Worm (Caenorhabditis elegans): Measurements from ENCODE around the gene lgc-5.
A peak's percentile ranks its signal among the peaks of the same experiment; 100 is the strongest.

Gene lgc-5

ce11 chrIV:8360817-8361216, 18.3 kb downstream of the lgc-5 start, which contains the start of gene sqv-1:
Gene sqv-1 (plus strand): TSS chrIV:8361117.
- TF ChIP-seq hmbx-1 (tag; optimal IDR thresholded peaks at IDR 0.05) (no peak), flt-1 (GFP tag; IDR thresholded peaks at IDR 0.05) (no peak), tra-4 (tag; optimal IDR thresholded peaks at IDR 0.05) (no peak), hnd-1 (tag; optimal IDR thresholded peaks at IDR 0.05) (no peak), tbx-11 (GFP tag; IDR thresholded peaks at IDR 0.05) (no peak), B0310.2 (tag; optimal IDR thresholded peaks at IDR 0.05) (no peak), pes-1 (GFP tag; IDR thresholded peaks at IDR 0.05) (no peak)

- no peak for TF ChIP-seq flt-1 (GFP tag; IDR thresholded peaks at IDR 0.05)
- no peak for TF ChIP-seq tra-4 (tag; optimal IDR thresholded peaks at IDR 0.05)
- TF ChIP-seq hmg-4 (GFP tag; optimal IDR thresholded peaks at IDR 0.05): no peak
- no peak for TF ChIP-seq tbx-37 (GFP tag; conservative IDR thresholded peaks at IDR 0.05)
- TF ChIP-seq scrt-1 (GFP tag; IDR thresholded peaks at IDR 0.05): no peak
- no peak for TF ChIP-seq ama-1 (optimal IDR thresholded peaks at IDR 0.05)
- TF ChIP-seq sea-1 (GFP tag; conservative IDR thresholded peaks at IDR 0.05): no peak
- no peak for TF ChIP-seq tbx-11 (GFP tag; IDR thresholded peaks at IDR 0.05)
- TF ChIP-seq ceh-13 (GFP tag; optimal IDR thresholded peaks at IDR 0.05): no peak
- TF ChIP-seq ets-7 (tag; optimal IDR thresholded peaks at IDR 0.05): no peak
- TF ChIP-seq hmbx-1 (tag; optimal IDR thresholded peaks at IDR 0.05): no peak
- no peak for TF ChIP-seq B0310.2 (tag; optimal IDR thresholded peaks at IDR 0.05)
- no peak for TF ChIP-seq pes-1 (GFP tag; IDR thresholded peaks at IDR 0.05)
- no peak for TF ChIP-seq hnd-1 (tag; optimal IDR thresholded peaks at IDR 0.05)
- TF ChIP-seq aly-1 (tag; optimal IDR thresholded peaks at IDR 0.05): no peak
- TF ChIP-seq F13C5.2 (tag; optimal IDR thresholded peaks at IDR 0.05): no peak
- TF ChIP-seq ceh-36 (tag; optimal IDR thresholded peaks at IDR 0.05): no peak
These were observed 20.7 kb downstream of the lgc-5 start, which contains the start of gene D2096.12 for ce11 chrIV:8363163-8363562. Gene D2096.12 (plus strand): TSS chrIV:8363463.

- TF ChIP-seq F13C5.2 (tag; optimal IDR thresholded peaks at IDR 0.05) (no peak), flt-1 (GFP tag; IDR thresholded peaks at IDR 0.05) (no peak), hmbx-1 (tag; optimal IDR thresholded peaks at IDR 0.05) (no peak), B0310.2 (tag; optimal IDR thresholded peaks at IDR 0.05) (no peak), tbx-11 (GFP tag; IDR thresholded peaks at IDR 0.05) (no peak), hnd-1 (tag; optimal IDR thresholded peaks at IDR 0.05) (no peak), ets-7 (tag; optimal IDR thresholded peaks at IDR 0.05) (no peak), ama-1 (optimal IDR thresholded peaks at IDR 0.05) (no peak), hmg-4 (GFP tag; optimal IDR thresholded peaks at IDR 0.05) (no peak), aly-1 (tag; optimal IDR thresholded peaks at IDR 0.05) (no peak), sea-1 (GFP tag; conservative IDR thresholded peaks at IDR 0.05) (no peak), tbx-37 (GFP tag; conservative IDR thresholded peaks at IDR 0.05) (no peak), tra-4 (tag; optimal IDR thresholded peaks at IDR 0.05) (no peak)
These were observed 23.8 kb downstream of the lgc-5 start, which contains the start of gene aagr-1 for ce11 chrIV:8366295-8366694. Gene aagr-1 (plus strand): TSS chrIV:8366521.

ce11 chrIV:8367887-8368286, 25.4 kb downstream of the lgc-5 start:
- TF ChIP-seq ceh-13 (GFP tag; optimal IDR thresholded peaks at IDR 0.05) (no peak), hmg-4 (GFP tag; optimal IDR thresholded peaks at IDR 0.05) (no peak), B0310.2 (tag; optimal IDR thresholded peaks at IDR 0.05) (no peak), ets-7 (tag; optimal IDR thresholded peaks at IDR 0.05) (no peak), ceh-36 (tag; optimal IDR thresholded peaks at IDR 0.05) (no peak), tra-4 (tag; optimal IDR thresholded peaks at IDR 0.05) (no peak), aly-1 (tag; optimal IDR thresholded peaks at IDR 0.05) (no peak), hnd-1 (tag; optimal IDR thresholded peaks at IDR 0.05) (no peak), F13C5.2 (tag; optimal IDR thresholded peaks at IDR 0.05) (no peak), tbx-37 (GFP tag; conservative IDR thresholded peaks at IDR 0.05) (no peak), flt-1 (GFP tag; IDR thresholded peaks at IDR 0.05) (no peak), tbx-11 (GFP tag; IDR thresholded peaks at IDR 0.05) (no peak), hmbx-1 (tag; optimal IDR thresholded peaks at IDR 0.05) (no peak), pes-1 (GFP tag; IDR thresholded peaks at IDR 0.05) (no peak), sea-1 (GFP tag; conservative IDR thresholded peaks at IDR 0.05) (no peak), ama-1 (optimal IDR thresholded peaks at IDR 0.05) (no peak), scrt-1 (GFP tag; IDR thresholded peaks at IDR 0.05) (no peak)

- TF ChIP-seq tra-4 (tag; optimal IDR thresholded peaks at IDR 0.05): no peak
- no peak for TF ChIP-seq ama-1 (optimal IDR thresholded peaks at IDR 0.05)
- TF ChIP-seq hmbx-1 (tag; optimal IDR thresholded peaks at IDR 0.05): no peak
These were observed 26.6 kb downstream of the lgc-5 start, which contains the start of gene D2096.6 for ce11 chrIV:8369135-8369534. Gene D2096.6 (minus strand): TSS chrIV:8369235.

- peak; percentile 82 for TF ChIP-seq hnd-1 (tag; optimal IDR thresholded peaks at IDR 0.05)
- TF ChIP-seq hmbx-1 (tag; optimal IDR thresholded peaks at IDR 0.05): peak; percentile 88
- TF ChIP-seq tra-4 (tag; optimal IDR thresholded peaks at IDR 0.05): peak; percentile 84
- peak; percentile 82 for TF ChIP-seq ceh-13 (GFP tag; optimal IDR thresholded peaks at IDR 0.05)
- TF ChIP-seq F13C5.2 (tag; optimal IDR thresholded peaks at IDR 0.05): peak; percentile 92
- TF ChIP-seq ama-1 (optimal IDR thresholded peaks at IDR 0.05): no peak
- TF ChIP-seq ets-7 (tag; optimal IDR thresholded peaks at IDR 0.05): peak; percentile 75
- TF ChIP-seq aly-1 (tag; optimal IDR thresholded peaks at IDR 0.05): peak; percentile 91
- peak; percentile 94 for TF ChIP-seq pes-1 (GFP tag; IDR thresholded peaks at IDR 0.05)
- peak; percentile 94 for TF ChIP-seq tbx-37 (GFP tag; conservative IDR thresholded peaks at IDR 0.05)
- peak; percentile 94 for TF ChIP-seq flt-1 (GFP tag; IDR thresholded peaks at IDR 0.05)
- TF ChIP-seq hmg-4 (GFP tag; optimal IDR thresholded peaks at IDR 0.05): peak; percentile 96
- peak; percentile 91 for TF ChIP-seq ceh-36 (tag; optimal IDR thresholded peaks at IDR 0.05)
- peak; percentile 93 for TF ChIP-seq scrt-1 (GFP tag; IDR thresholded peaks at IDR 0.05)
- TF ChIP-seq sea-1 (GFP tag; conservative IDR thresholded peaks at IDR 0.05): peak; percentile 92
- TF ChIP-seq tbx-11 (GFP tag; IDR thresholded peaks at IDR 0.05): peak; percentile 88
- TF ChIP-seq B0310.2 (tag; optimal IDR thresholded peaks at IDR 0.05): peak; percentile 85
These were observed 32.9 kb downstream of the lgc-5 start for ce11 chrIV:8375381-8375780.

- TF ChIP-seq pes-1 (GFP tag; IDR thresholded peaks at IDR 0.05) (no peak), flt-1 (GFP tag; IDR thresholded peaks at IDR 0.05) (no peak), ceh-36 (tag; optimal IDR thresholded peaks at IDR 0.05) (no peak), ets-7 (tag; optimal IDR thresholded peaks at IDR 0.05) (no peak), scrt-1 (GFP tag; IDR thresholded peaks at IDR 0.05) (no peak), tbx-37 (GFP tag; conservative IDR thresholded peaks at IDR 0.05) (no peak), F13C5.2 (tag; optimal IDR thresholded peaks at IDR 0.05) (no peak), aly-1 (tag; optimal IDR thresholded peaks at IDR 0.05) (no peak), ceh-13 (GFP tag; optimal IDR thresholded peaks at IDR 0.05) (no peak), hmg-4 (GFP tag; optimal IDR thresholded peaks at IDR 0.05) (no peak), tbx-11 (GFP tag; IDR thresholded peaks at IDR 0.05) (no peak), ama-1 (optimal IDR thresholded peaks at IDR 0.05) (no peak), sea-1 (GFP tag; conservative IDR thresholded peaks at IDR 0.05) (no peak), hmbx-1 (tag; optimal IDR thresholded peaks at IDR 0.05) (no peak)
These were observed 34.4 kb downstream of the lgc-5 start for ce11 chrIV:8376923-8377322.
